Worm (Caenorhabditis elegans) whole organism, late embryonic: ENCODE results near the gene sax-2.

ENCODE experiments used
- elt-4 ChIP-seq: sonication (generic microtip); optimal IDR thresholded peaks from 2 replicates; lab custom pipeline; 2016; ENCODE audit warnings: missing genetic modification characterization, missing compliant biosample characterization
- eyg-1 ChIP-seq: sonication (generic microtip); optimal IDR thresholded peaks from 2 replicates; lab custom pipeline; 2016; ENCODE audit warnings: missing genotype, missing genetic modification characterization, missing compliant biosample characterization
- fkh-10 ChIP-seq: fragments of 150-350 bp; optimal IDR thresholded peaks from 2 replicates; lab custom pipeline; 2014; ENCODE audit warnings: missing biosample characterization, missing genetic modification reagents, missing genetic modification characterization
- hlh-30 ChIP-seq: sonication (generic microtip); optimal IDR thresholded peaks from 2 replicates; lab custom pipeline; 2017; ENCODE audit warnings: antibody characterized with exemption, missing genetic modification characterization, missing compliant biosample characterization; ENCODE audit not compliant: insufficient read depth
- lim-6 ChIP-seq: sonication (generic microtip); optimal IDR thresholded peaks from 2 replicates; lab custom pipeline; 2016; ENCODE audit warnings: missing genetic modification characterization, missing compliant biosample characterization
- nhr-232 ChIP-seq: sonication (generic microtip); optimal IDR thresholded peaks from 2 replicates; lab custom pipeline; 2016; ENCODE audit warnings: missing genetic modification characterization, missing compliant biosample characterization
- pha-4 ChIP-seq: fragments of 150-350 bp; optimal IDR thresholded peaks from 2 replicates; lab custom pipeline; 2018; ENCODE audit warnings: missing biosample characterization, missing genetic modification reagents, missing genetic modification characterization
- syd-9 ChIP-seq: sonication (generic microtip); optimal IDR thresholded peaks from 2 replicates; lab custom pipeline; 2016; ENCODE audit warnings: mild to moderate bottlenecking, missing genetic modification characterization, moderate library complexity, missing compliant biosample characterization
- ttx-3 ChIP-seq: sonication (generic microtip); optimal IDR thresholded peaks from 2 replicates; lab custom pipeline; 2016; ENCODE audit warnings: missing genetic modification reagents, missing genetic modification characterization, missing compliant biosample characterization
- unc-86 ChIP-seq: sonication (generic microtip); optimal IDR thresholded peaks from 2 replicates; lab custom pipeline; 2016; ENCODE audit warnings: missing genetic modification characterization, missing compliant biosample characterization

- TF ChIP-seq nhr-232 (no peak), unc-86 (tag; lab: Kevin White, UChicago) (no peak), elt-4 (no peak), lim-6 (no peak), ttx-3 (tag; lab: Kevin White, UChicago) (no peak), pha-4 (tag; lab: Kevin White, UChicago) (no peak), eyg-1 (tag; lab: Kevin White, UChicago) (no peak), hlh-30 (tag; lab: Kevin White, UChicago) (no peak), fkh-10 (GFP tag; lab: Kevin White, UChicago) (no peak), syd-9 (tag; lab: Kevin White, UChicago) (no peak)
Measured at ce11 chrIII:5150012-5150411, 40.5 kb downstream of the sax-2 start.
